Worm (Caenorhabditis elegans) whole organism, mixed stage, embryonic: Measurements from ENCODE around the gene sre-13.

Experiments
- M03D4.4 ChIP-seq: sonication (generic microtip); optimal IDR thresholded peaks from 2 replicates; lab custom pipeline; 2017; ENCODE audit warnings: mild to moderate bottlenecking, missing genetic modification characterization, missing compliant biosample characterization
- bed-3 ChIP-seq: fragments of 200-800 bp; sonication (Bioruptor generic); optimal IDR thresholded peaks from 3 replicates; lab custom pipeline; 2018; ENCODE audit warnings: mild to moderate bottlenecking, missing genetic modification characterization, moderate library complexity, missing compliant biosample characterization
- blmp-1 ChIP-seq: fragments of 150-350 bp; optimal IDR thresholded peaks from 2 replicates; lab custom pipeline; 2014; ENCODE audit warnings: missing biosample characterization, missing genetic modification characterization
- ceh-39 ChIP-seq: fragments of 150-350 bp; optimal IDR thresholded peaks from 2 replicates; lab custom pipeline; 2014; ENCODE audit warnings: missing biosample characterization, missing genetic modification characterization
- ceh-43 ChIP-seq: fragments of 200-800 bp; sonication (Bioruptor generic); optimal IDR thresholded peaks from 2 replicates; lab custom pipeline; 2018; ENCODE audit warnings: mild to moderate bottlenecking, missing genetic modification characterization, moderate library complexity, missing compliant biosample characterization
- ceh-83 ChIP-seq: fragments of 200-800 bp; sonication (Bioruptor generic); optimal IDR thresholded peaks from 2 replicates; lab custom pipeline; 2018; ENCODE audit warnings: mild to moderate bottlenecking, missing genetic modification characterization, missing compliant biosample characterization
- elt-1 ChIP-seq: sonication (generic microtip); optimal IDR thresholded peaks from 2 replicates; lab custom pipeline; 2017; ENCODE audit warnings: missing genetic modification characterization, mild to moderate bottlenecking, missing compliant biosample characterization, antibody characterized with exemption, moderate library complexity, borderline replicate concordance; ENCODE audit not compliant: insufficient read depth
- elt-3 ChIP-seq: fragments of 150-350 bp; optimal IDR thresholded peaks from 2 replicates; lab custom pipeline; 2014; ENCODE audit warnings: missing biosample characterization, missing genetic modification characterization
- flh-1 ChIP-seq: fragments of 200-800 bp; sonication (Bioruptor generic); optimal IDR thresholded peaks from 2 replicates; lab custom pipeline; 2018; ENCODE audit warnings: mild to moderate bottlenecking, missing genetic modification characterization, moderate library complexity, missing compliant biosample characterization
- ham-2 ChIP-seq: fragments of 200-800 bp; sonication (Bioruptor generic); optimal IDR thresholded peaks from 2 replicates; lab custom pipeline; 2018; ENCODE audit warnings: mild to moderate bottlenecking, missing genetic modification characterization, missing compliant biosample characterization
- hlh-1 ChIP-seq: fragments of 150-350 bp; optimal IDR thresholded peaks from 2 replicates; lab custom pipeline; 2014; ENCODE audit warnings: missing biosample characterization, missing genetic modification reagents, missing genetic modification characterization
- lin-13 ChIP-seq: fragments of 150-350 bp; optimal IDR thresholded peaks from 2 replicates; lab custom pipeline; 2014; ENCODE audit warnings: missing biosample characterization, missing genetic modification characterization
- lin-32 ChIP-seq: fragments of 200-800 bp; sonication (Bioruptor generic); optimal IDR thresholded peaks from 2 replicates; lab custom pipeline; 2018; ENCODE audit warnings: mild to moderate bottlenecking, missing genetic modification characterization, missing compliant biosample characterization
- lsy-2 ChIP-seq: fragments of 150-350 bp; optimal IDR thresholded peaks from 2 replicates; lab custom pipeline; 2014; ENCODE audit warnings: missing biosample characterization, missing genetic modification characterization
- mab-5 ChIP-seq: fragments of 150-350 bp; optimal IDR thresholded peaks from 2 replicates; lab custom pipeline; 2014; ENCODE audit warnings: missing biosample characterization, missing genetic modification characterization
- mep-1 ChIP-seq: fragments of 150-350 bp; optimal IDR thresholded peaks from 2 replicates; lab custom pipeline; 2017; ENCODE audit warnings: missing biosample characterization, missing genetic modification reagents, missing genetic modification characterization, inconsistent platforms
- mls-2 ChIP-seq: sonication (generic microtip); optimal IDR thresholded peaks from 2 replicates; lab custom pipeline; 2016; ENCODE audit warnings: mild to moderate bottlenecking, missing genetic modification characterization, moderate library complexity, missing compliant biosample characterization
- nhr-12 ChIP-seq: fragments of 150-350 bp; optimal IDR thresholded peaks from 2 replicates; lab custom pipeline; 2014; ENCODE audit warnings: missing biosample characterization, missing genetic modification characterization
- nhr-2 ChIP-seq: fragments of 150-350 bp; optimal IDR thresholded peaks from 2 replicates; lab custom pipeline; 2014; ENCODE audit warnings: missing biosample characterization, missing genetic modification characterization
- nhr-237 ChIP-seq: fragments of 150-350 bp; optimal IDR thresholded peaks from 2 replicates; lab custom pipeline; 2014; ENCODE audit warnings: missing biosample characterization, missing genetic modification characterization
- nhr-28 ChIP-seq: fragments of 150-350 bp; optimal IDR thresholded peaks from 2 replicates; lab custom pipeline; 2014; ENCODE audit warnings: missing biosample characterization, missing genetic modification characterization
- pha-4 ChIP-seq: fragments of 150-350 bp; optimal IDR thresholded peaks from 2 replicates; lab custom pipeline; 2018; ENCODE audit warnings: missing biosample characterization, missing genetic modification reagents, missing genetic modification characterization
- sem-2 ChIP-seq: fragments of 200-800 bp; sonication (Bioruptor generic); optimal IDR thresholded peaks from 2 replicates; lab custom pipeline; 2018; ENCODE audit warnings: mild to moderate bottlenecking, missing genetic modification characterization, missing compliant biosample characterization
- snpc-4 ChIP-seq: fragments of 150-350 bp; optimal IDR thresholded peaks from 2 replicates; lab custom pipeline; 2014; ENCODE audit warnings: missing biosample characterization, missing genetic modification characterization
- sptf-1 ChIP-seq: sonication (generic microtip); optimal IDR thresholded peaks from 2 replicates; lab custom pipeline; 2017; ENCODE audit warnings: mild to moderate bottlenecking, missing genetic modification characterization, moderate library complexity, missing compliant biosample characterization
- tbx-8 ChIP-seq: fragments of 200-800 bp; sonication (Bioruptor generic); optimal IDR thresholded peaks from 2 replicates; lab custom pipeline; 2018; ENCODE audit warnings: mild to moderate bottlenecking, missing genetic modification characterization, moderate library complexity, missing compliant biosample characterization
- unc-120 ChIP-seq: sonication (generic microtip); optimal IDR thresholded peaks from 2 replicates; lab custom pipeline; 2017; ENCODE audit warnings: missing genetic modification characterization, missing compliant biosample characterization; ENCODE audit not compliant: poor library complexity, severe bottlenecking
- unc-39 ChIP-seq: fragments of 150-350 bp; optimal IDR thresholded peaks from 2 replicates; lab custom pipeline; 2014; ENCODE audit warnings: missing biosample characterization, missing genetic modification characterization
- unc-62 ChIP-seq: fragments of 150-350 bp; optimal IDR thresholded peaks from 2 replicates; lab custom pipeline; 2014; ENCODE audit warnings: missing biosample characterization, missing genetic modification reagents, missing genetic modification characterization
- zip-8 ChIP-seq: fragments of 150-350 bp; optimal IDR thresholded peaks from 2 replicates; lab custom pipeline; 2014; ENCODE audit warnings: missing biosample characterization, missing genetic modification characterization
- ztf-11 ChIP-seq: fragments of 150-350 bp; optimal IDR thresholded peaks from 2 replicates; lab custom pipeline; 2014; ENCODE audit warnings: missing biosample characterization, missing genetic modification characterization

sre-13 gene

ce11 chrII:14605026-14605425 is 31.6 kb downstream of the sre-13 start:
- TF ChIP-seq lin-13 (tag; lab: Kevin White, UChicago) = no peak
- no peak for TF ChIP-seq lsy-2 (tag; lab: Kevin White, UChicago)
- TF ChIP-seq nhr-28 (tag; lab: Kevin White, UChicago) = no peak
- TF ChIP-seq zip-8 (tag; lab: Kevin White, UChicago) = no peak

- TF ChIP-seq bed-3 (GFP tag; lab: Kevin White, UChicago) = no peak
- TF ChIP-seq unc-120 (tag; lab: Kevin White, UChicago) = no peak
- no peak for TF ChIP-seq nhr-12
- no peak for TF ChIP-seq ham-2 (GFP tag; lab: Kevin White, UChicago)
- TF ChIP-seq sem-2 (GFP tag; lab: Kevin White, UChicago) = no peak
- no peak for TF ChIP-seq zip-8 (tag; lab: Kevin White, UChicago)
- TF ChIP-seq elt-1 (tag; lab: Kevin White, UChicago) = no peak
- TF ChIP-seq ceh-83 (GFP tag; lab: Kevin White, UChicago) = no peak
- TF ChIP-seq mls-2 (tag; lab: Kevin White, UChicago) = no peak
- no peak for TF ChIP-seq mep-1
- no peak for TF ChIP-seq unc-39 (tag; lab: Kevin White, UChicago)
- TF ChIP-seq nhr-28 (tag; lab: Kevin White, UChicago) = no peak
- no peak for TF ChIP-seq tbx-8 (GFP tag; lab: Kevin White, UChicago)
- no peak for TF ChIP-seq unc-62 (GFP tag; lab: Kevin White, UChicago)
- no peak for TF ChIP-seq mab-5 (tag; lab: Kevin White, UChicago)
- TF ChIP-seq lin-32 (GFP tag; lab: Kevin White, UChicago) = no peak
- TF ChIP-seq lin-13 (tag; lab: Kevin White, UChicago) = no peak
- no peak for TF ChIP-seq lsy-2 (tag; lab: Kevin White, UChicago)
These were observed 32.4 kb downstream of the sre-13 start for ce11 chrII:14604261-14604660.

ce11 chrII:14602735-14603134 is 33.9 kb downstream of the sre-13 start:
- TF ChIP-seq sptf-1 (no peak), bed-3 (GFP tag; lab: Kevin White, UChicago) (no peak), mls-2 (tag; lab: Kevin White, UChicago) (no peak), pha-4 (tag; lab: Kevin White, UChicago) (no peak), ham-2 (GFP tag; lab: Kevin White, UChicago) (no peak), ztf-11 (tag; lab: Kevin White, UChicago) (no peak), ceh-43 (GFP tag; lab: Kevin White, UChicago) (no peak), lsy-2 (tag; lab: Kevin White, UChicago) (no peak), elt-3 (tag; lab: Kevin White, UChicago) (no peak), elt-1 (tag; lab: Kevin White, UChicago) (no peak)

ce11 chrII:14600852-14601313 is 35.8 kb downstream of the sre-13 start, which contains the start of gene tps-2:
tps-2 (plus strand) TSS chrII:14600902.
- no peak for TF ChIP-seq sem-2 (GFP tag; lab: Kevin White, UChicago)
- no peak for TF ChIP-seq lsy-2 (tag; lab: Kevin White, UChicago)
- TF ChIP-seq zip-8 (tag; lab: Kevin White, UChicago) = no peak
- TF ChIP-seq ham-2 (GFP tag; lab: Kevin White, UChicago) = no peak
- TF ChIP-seq nhr-2 (tag; lab: Kevin White, UChicago) = no peak

- TF ChIP-seq nhr-237 (no peak), nhr-28 (tag; lab: Kevin White, UChicago) (no peak), unc-39 (tag; lab: Kevin White, UChicago) (no peak), snpc-4 (tag; lab: Kevin White, UChicago) (no peak), nhr-2 (tag; lab: Kevin White, UChicago) (no peak), nhr-12 (no peak)
These were observed 36.6 kb downstream of the sre-13 start for ce11 chrII:14599933-14600630.

- TF ChIP-seq mls-2 (tag; lab: Kevin White, UChicago) = no peak
- no peak for TF ChIP-seq lin-13 (tag; lab: Kevin White, UChicago)
- TF ChIP-seq flh-1 (GFP tag; lab: Kevin White, UChicago) = no peak
- TF ChIP-seq ham-2 (GFP tag; lab: Kevin White, UChicago) = no peak
- TF ChIP-seq unc-62 (GFP tag; lab: Kevin White, UChicago) = no peak
- TF ChIP-seq mep-1 = no peak
- no peak for TF ChIP-seq ceh-83 (GFP tag; lab: Kevin White, UChicago)
- TF ChIP-seq tbx-8 (GFP tag; lab: Kevin White, UChicago) = no peak
- no peak for TF ChIP-seq hlh-1 (tag; lab: Kevin White, UChicago)
- TF ChIP-seq sptf-1 = no peak
- TF ChIP-seq lsy-2 (tag; lab: Kevin White, UChicago) = no peak
- no peak for TF ChIP-seq unc-120 (tag; lab: Kevin White, UChicago)
- TF ChIP-seq ceh-43 (GFP tag; lab: Kevin White, UChicago) = no peak
- no peak for TF ChIP-seq M03D4.4 (tag; lab: Kevin White, UChicago)
- no peak for TF ChIP-seq nhr-28 (tag; lab: Kevin White, UChicago)
- TF ChIP-seq pha-4 (tag; lab: Kevin White, UChicago) = no peak
- TF ChIP-seq ceh-39 = no peak
- no peak for TF ChIP-seq elt-1 (tag; lab: Kevin White, UChicago)
- no peak for TF ChIP-seq blmp-1 (tag; lab: Kevin White, UChicago)
- no peak for TF ChIP-seq nhr-2 (tag; lab: Kevin White, UChicago)
These were observed 37.3 kb downstream of the sre-13 start for ce11 chrII:14599284-14599862.
